Worm (Caenorhabditis elegans): Measurements from ENCODE around the gene pph-6.

ce11 chrIII:3511808-3512207 is 50.3 kb downstream of the pph-6 start:
- TF ChIP-seq med-1 (GFP tag; optimal IDR thresholded peaks at IDR 0.05; ENCODE audit: insufficient read depth) (no peak), ztf-23 (GFP tag; IDR thresholded peaks at IDR 0.05) (no peak), tab-1 (GFP tag; IDR thresholded peaks at IDR 0.05) (no peak), cog-1 (tag; optimal IDR thresholded peaks at IDR 0.05) (no peak), flt-1 (GFP tag; IDR thresholded peaks at IDR 0.05) (no peak), ref-1 (GFP tag; conservative IDR thresholded peaks at IDR 0.05) (no peak), ztf-29 (GFP tag; IDR thresholded peaks at IDR 0.05) (no peak), klf-2 (GFP tag; conservative IDR thresholded peaks at IDR 0.05) (no peak)
